Worm (Caenorhabditis elegans) whole organism, early embryonic: Measurements from ENCODE around the gene srr-10.

Source experiments
- B0310.2 ChIP-seq: sonication (generic microtip); optimal IDR thresholded peaks from 2 replicates; lab custom pipeline; 2016; ENCODE audit warnings: mild to moderate bottlenecking, missing genetic modification characterization, missing compliant biosample characterization
- F13C5.2 ChIP-seq: sonication (generic microtip); optimal IDR thresholded peaks from 2 replicates; lab custom pipeline; 2017; ENCODE audit warnings: mild to moderate bottlenecking, missing genetic modification characterization, inconsistent platforms, missing compliant biosample characterization
- aly-1 ChIP-seq: sonication (generic microtip); optimal IDR thresholded peaks from 2 replicates; lab custom pipeline; 2016; ENCODE audit warnings: missing genetic modification characterization, missing compliant biosample characterization
- ama-1 ChIP-seq: fragments of 150-350 bp; optimal IDR thresholded peaks from 2 replicates; lab custom pipeline; 2014
- ceh-13 ChIP-seq: fragments of 200-800 bp; sonication (Bioruptor generic); optimal IDR thresholded peaks from 2 replicates; lab custom pipeline; 2018; ENCODE audit warnings: mild to moderate bottlenecking, missing genetic modification characterization, missing compliant biosample characterization
- ceh-36 ChIP-seq: sonication (generic microtip); optimal IDR thresholded peaks from 2 replicates; lab custom pipeline; 2016; ENCODE audit warnings: missing genetic modification characterization, inconsistent platforms, missing compliant biosample characterization
- ets-7 ChIP-seq: sonication (generic microtip); optimal IDR thresholded peaks from 2 replicates; lab custom pipeline; 2016; ENCODE audit warnings: missing genotype, missing genetic modification characterization, missing compliant biosample characterization
- flt-1 ChIP-seq: fragments of 200-800 bp; sonication (Bioruptor generic); IDR thresholded peaks from 2 replicates; pipeline ENCODE4 v1.3.6; 2022; ENCODE audit warnings: missing genetic modification characterization, missing compliant biosample characterization
- hmbx-1 ChIP-seq: sonication (generic microtip); optimal IDR thresholded peaks from 2 replicates; lab custom pipeline; 2016; ENCODE audit warnings: mild to moderate bottlenecking, missing genetic modification characterization, missing compliant biosample characterization
- hmg-4 ChIP-seq: fragments of 200-800 bp; sonication (Bioruptor generic); optimal IDR thresholded peaks from 2 replicates; lab custom pipeline; 2018; ENCODE audit warnings: mild to moderate bottlenecking, missing genetic modification characterization, missing compliant biosample characterization
- hnd-1 ChIP-seq: sonication (generic microtip); optimal IDR thresholded peaks from 2 replicates; lab custom pipeline; 2016; ENCODE audit warnings: missing genetic modification characterization, missing compliant biosample characterization
- pes-1 ChIP-seq: fragments of 200-800 bp; sonication (Bioruptor generic); IDR thresholded peaks from 2 replicates; pipeline ENCODE4 v1.3.6; 2022; ENCODE audit warnings: missing genetic modification reagents, missing genetic modification characterization, missing compliant biosample characterization
- scrt-1 ChIP-seq: fragments of 200-800 bp; sonication (Bioruptor generic); IDR thresholded peaks from 2 replicates; pipeline ENCODE4 v1.3.6; 2022; ENCODE audit warnings: missing genetic modification characterization, missing compliant biosample characterization
- sea-1 ChIP-seq: fragments of 200-800 bp; sonication (Bioruptor generic); conservative IDR thresholded peaks from 2 replicates; pipeline ENCODE4 v1.3.6; 2022; ENCODE audit warnings: missing genetic modification characterization, missing compliant biosample characterization
- tbx-11 ChIP-seq: fragments of 200-800 bp; sonication (Bioruptor generic); IDR thresholded peaks from 2 replicates; pipeline ENCODE4 v1.3.6; 2022; ENCODE audit warnings: missing genetic modification characterization, missing compliant biosample characterization
- tbx-37 ChIP-seq: fragments of 200-800 bp; sonication (Bioruptor generic); conservative IDR thresholded peaks from 2 replicates; pipeline ENCODE4 v1.3.6; 2022; ENCODE audit warnings: missing genetic modification reagents, missing genetic modification characterization, missing compliant biosample characterization
- tra-4 ChIP-seq: sonication (generic microtip); optimal IDR thresholded peaks from 2 replicates; lab custom pipeline; 2017; ENCODE audit warnings: missing genetic modification characterization, missing compliant biosample characterization

srr-10 gene

DNA sequence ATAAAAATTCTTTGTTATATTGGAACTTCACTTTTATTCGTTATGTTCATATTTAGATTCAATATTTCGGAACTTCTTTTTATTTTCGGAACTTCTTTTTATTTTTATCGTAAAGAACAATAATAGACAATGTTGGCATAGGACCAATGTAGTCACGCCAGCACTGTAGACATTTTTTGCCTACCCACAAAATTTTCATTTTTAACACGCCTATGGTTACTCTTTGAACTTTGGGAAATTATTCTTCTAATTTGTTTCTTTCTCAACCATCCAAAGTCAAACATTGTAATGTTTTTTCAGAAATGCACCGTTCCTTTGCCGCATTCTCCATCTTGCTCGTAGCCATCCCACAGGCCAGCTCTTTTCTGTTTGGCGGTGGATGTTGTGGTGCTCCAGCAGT, 49.7 kb downstream of the srr-10 start, which contains the start of gene C26F1.1:
Gene C26F1.1, plus strand, starts transcription at position 301 of the 400 bp plus-strand sequence.
- TF ChIP-seq hmg-4 (GFP tag; lab: Kevin White, UChicago) (no peak), ceh-13 (GFP tag; lab: Kevin White, UChicago) (no peak), ceh-36 (tag; lab: Kevin White, UChicago) (no peak), scrt-1 (no peak), tbx-11 (GFP tag; lab: Robert Waterston, UW) (no peak), ama-1 (lab: Kevin White, UChicago) (no peak), B0310.2 (tag; lab: Kevin White, UChicago) (no peak), pes-1 (GFP tag; lab: Robert Waterston, UW) (no peak), ets-7 (tag; lab: Kevin White, UChicago) (no peak), tra-4 (tag; lab: Kevin White, UChicago) (no peak), hnd-1 (tag; lab: Kevin White, UChicago) (no peak), flt-1 (GFP tag; lab: Robert Waterston, UW) (no peak), hmbx-1 (tag; lab: Kevin White, UChicago) (no peak)

DNA sequence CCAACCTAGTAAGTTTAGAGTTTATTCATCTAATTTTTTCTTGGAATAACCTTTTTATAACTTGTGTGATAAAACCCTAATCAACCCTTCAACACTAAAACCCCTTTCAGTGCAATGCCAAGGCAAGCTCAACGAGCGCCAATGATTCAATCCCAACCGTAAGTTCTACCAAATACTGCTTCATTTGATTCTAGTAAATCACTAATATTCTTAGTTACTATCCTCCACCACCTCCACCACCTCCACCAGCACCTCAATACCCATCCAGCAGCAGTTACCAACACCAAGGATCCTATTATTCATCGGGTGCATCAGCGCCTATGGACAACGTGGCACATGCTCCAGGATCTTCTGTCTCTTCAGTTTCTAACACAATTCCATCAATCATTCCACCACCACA, 50.5 kb downstream of the srr-10 start:
- TF ChIP-seq ets-7 (tag; lab: Kevin White, UChicago) (no peak), B0310.2 (tag; lab: Kevin White, UChicago) (no peak), hmg-4 (GFP tag; lab: Kevin White, UChicago) (no peak), ceh-13 (GFP tag; lab: Kevin White, UChicago) (no peak), ama-1 (lab: Kevin White, UChicago) (no peak), sea-1 (GFP tag; lab: Robert Waterston, UW) (no peak), tbx-37 (GFP tag; lab: Robert Waterston, UW) (no peak), F13C5.2 (no peak), pes-1 (GFP tag; lab: Robert Waterston, UW) (no peak), flt-1 (GFP tag; lab: Robert Waterston, UW) (no peak), tbx-11 (GFP tag; lab: Robert Waterston, UW) (no peak), aly-1 (tag; lab: Kevin White, UChicago) (no peak), ceh-36 (tag; lab: Kevin White, UChicago) (no peak), scrt-1 (no peak), tra-4 (tag; lab: Kevin White, UChicago) (no peak), hnd-1 (tag; lab: Kevin White, UChicago) (no peak), hmbx-1 (tag; lab: Kevin White, UChicago) (no peak)
